Worm (Caenorhabditis elegans): ENCODE data around the gene srx-129.
A peak's percentile ranks its signal among the peaks of the same experiment; 100 is the strongest.

The srx-129 gene

DNA sequence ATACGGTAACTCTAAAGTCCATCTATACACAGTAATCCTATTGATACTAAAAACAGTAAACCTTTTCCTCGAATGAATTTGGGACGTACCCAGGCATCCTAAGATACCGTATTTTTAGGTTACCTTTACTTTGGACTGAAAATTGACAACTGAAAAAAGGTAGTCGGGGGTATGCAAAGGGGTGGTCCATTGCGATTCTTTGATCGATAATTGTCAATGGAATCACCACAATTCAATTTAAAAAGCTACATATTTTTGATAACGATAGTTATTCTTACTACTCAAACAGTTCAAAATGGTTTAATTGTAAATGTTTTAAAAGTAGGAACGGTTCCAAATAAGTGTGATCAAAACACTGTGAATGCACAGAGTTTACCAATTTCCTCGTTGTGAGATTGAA, at the start of gene srx-129:
srx-129 (plus strand) TSS at position 301 of the 400 bp plus-strand sequence.
- TF ChIP-seq unc-55 (GFP tag; optimal IDR thresholded peaks at IDR 0.05) (no peak), mbf-1 (tag; optimal IDR thresholded peaks at IDR 0.05) (no peak), elt-1 (tag; optimal IDR thresholded peaks at IDR 0.05) (no peak), sma-9 (GFP tag; optimal IDR thresholded peaks at IDR 0.05) (no peak), sma-9 (tag; optimal IDR thresholded peaks at IDR 0.05) (no peak), lin-13 (GFP tag; optimal IDR thresholded peaks at IDR 0.05) (no peak), mdl-1 (tag; optimal IDR thresholded peaks at IDR 0.05) (no peak), mab-5 (tag; optimal IDR thresholded peaks at IDR 0.05) (no peak), nhr-77 (tag; optimal IDR thresholded peaks at IDR 0.05) (no peak), nhr-129 (tag; optimal IDR thresholded peaks at IDR 0.05) (no peak), nhr-25 (tag; optimal IDR thresholded peaks at IDR 0.05) (no peak), nhr-21 (tag; optimal IDR thresholded peaks at IDR 0.05) (no peak), nhr-23 (tag; optimal IDR thresholded peaks at IDR 0.05) (no peak), ztf-4 (tag; optimal IDR thresholded peaks at IDR 0.05) (no peak), egl-27 (tag; optimal IDR thresholded peaks at IDR 0.05) (no peak), Y55F3AM.14 (GFP tag; optimal IDR thresholded peaks at IDR 0.05) (no peak), dmd-4 (tag; optimal IDR thresholded peaks at IDR 0.05) (no peak)

DNA sequence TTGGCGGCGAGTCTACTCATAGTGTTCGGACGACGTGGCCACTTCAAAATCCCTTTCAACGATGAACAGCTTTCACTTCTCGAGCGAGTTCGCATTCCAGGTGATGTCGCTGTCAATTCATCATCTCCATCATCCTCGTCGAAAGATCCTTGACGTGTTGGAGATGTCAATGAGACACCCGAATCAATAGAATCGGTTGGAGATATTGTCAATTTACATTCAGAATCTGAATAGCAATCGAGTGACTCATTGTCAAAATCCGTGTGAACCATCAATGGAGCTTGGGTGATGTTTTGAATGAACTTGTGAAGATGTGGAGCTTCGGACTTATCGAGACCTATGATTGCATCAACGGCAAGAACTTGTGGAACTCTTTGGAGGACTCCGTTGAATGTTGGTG, 48.3 kb upstream of the srx-129 start:
- TF ChIP-seq egl-27 (tag; optimal IDR thresholded peaks at IDR 0.05) (no peak), ztf-1 (GFP tag; conservative IDR thresholded peaks at IDR 0.05) (no peak), ceh-16 (tag; optimal IDR thresholded peaks at IDR 0.05) (no peak), sma-9 (GFP tag; optimal IDR thresholded peaks at IDR 0.05) (no peak), sma-9 (tag; optimal IDR thresholded peaks at IDR 0.05) (no peak), dmd-4 (tag; optimal IDR thresholded peaks at IDR 0.05) (no peak), snpc-4 (tag; optimal IDR thresholded peaks at IDR 0.05) (no peak), nhr-12 (tag; optimal IDR thresholded peaks at IDR 0.05) (no peak)

DNA sequence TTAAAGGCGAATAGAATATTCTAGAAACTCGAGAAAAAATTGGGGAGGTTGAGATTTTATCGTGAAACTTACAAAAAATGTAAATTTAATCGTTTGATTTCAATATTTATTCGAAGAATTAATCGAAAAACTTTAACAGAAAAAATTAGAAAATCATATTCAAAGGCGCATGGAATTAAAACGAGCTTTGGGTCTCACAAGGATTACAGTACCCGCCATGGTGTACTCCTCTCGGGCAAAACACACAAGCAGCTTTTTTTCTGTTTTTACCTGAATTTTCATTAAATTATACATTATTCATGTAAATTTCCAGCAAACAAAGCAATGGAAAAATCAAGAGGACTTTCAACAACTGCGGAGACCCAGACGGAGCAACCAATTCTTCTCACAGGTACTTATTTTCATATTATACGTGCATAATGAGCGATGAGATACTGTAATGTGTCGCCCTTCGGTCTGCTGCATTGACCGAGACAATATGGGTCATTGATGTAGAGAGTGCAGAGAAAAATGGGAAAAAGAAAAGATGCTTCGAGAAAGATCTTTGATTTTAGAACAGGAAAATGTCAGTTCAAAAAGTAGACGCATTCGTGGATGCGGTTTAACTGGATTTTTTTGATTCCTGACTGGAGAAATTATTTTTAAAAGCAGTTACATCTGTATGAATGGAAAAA, 46.7 kb upstream of the srx-129 start, which contains the start of the genes F53C11.4 and F53C11.5:
F53C11.4 (minus strand) TSS at position 128 of the 674 bp plus-strand sequence.
F53C11.5 (plus strand) TSS at position 325 of the 674 bp plus-strand sequence.
- peak; percentile 71 for TF ChIP-seq C34F6.9 (tag; optimal IDR thresholded peaks at IDR 0.05)
- TF ChIP-seq sma-9 (GFP tag; optimal IDR thresholded peaks at IDR 0.05) = peak; percentile 94
- no peak for TF ChIP-seq sma-9 (tag; optimal IDR thresholded peaks at IDR 0.05)
- TF ChIP-seq ama-1 (optimal IDR thresholded peaks at IDR 0.05) = peak; percentile 32
- peak in 1 of 2 experiments; percentile 77 for TF ChIP-seq lsy-2 (tag; optimal IDR thresholded peaks at IDR 0.05)
- TF ChIP-seq nhr-12 (tag; optimal IDR thresholded peaks at IDR 0.05) = no peak
- no peak for TF ChIP-seq mbf-1 (tag; optimal IDR thresholded peaks at IDR 0.05)
- peak; percentile 59 for TF ChIP-seq fos-1 (tag; optimal IDR thresholded peaks at IDR 0.05)
- TF ChIP-seq sem-4 (tag; optimal IDR thresholded peaks at IDR 0.05) = no peak
- peak; percentile 13 for TF ChIP-seq nhr-129 (tag; optimal IDR thresholded peaks at IDR 0.05)
- no peak for TF ChIP-seq ztf-4 (tag; optimal IDR thresholded peaks at IDR 0.05)
- TF ChIP-seq dmd-4 (tag; optimal IDR thresholded peaks at IDR 0.05) = no peak
- no peak for TF ChIP-seq snpc-4 (tag; optimal IDR thresholded peaks at IDR 0.05)
- TF ChIP-seq gmeb-1 (tag; optimal IDR thresholded peaks at IDR 0.05) = peak; percentile 17
- peak; percentile 16 for TF ChIP-seq lin-13 (GFP tag; optimal IDR thresholded peaks at IDR 0.05)
- no peak for TF ChIP-seq skn-1 (tag; optimal IDR thresholded peaks at IDR 0.05)
- peak; percentile 26 for TF ChIP-seq F13H6.1 (tag; optimal IDR thresholded peaks at IDR 0.05)
- no peak for TF ChIP-seq ztf-11 (tag; optimal IDR thresholded peaks at IDR 0.05)
- no peak for TF ChIP-seq nhr-237 (tag; optimal IDR thresholded peaks at IDR 0.05)
- TF ChIP-seq sma-3 (GFP tag; optimal IDR thresholded peaks at IDR 0.05) = peak; percentile 94
- TF ChIP-seq egl-27 (tag; optimal IDR thresholded peaks at IDR 0.05) = peak; percentile 0
- TF ChIP-seq crh-2 (tag; optimal IDR thresholded peaks at IDR 0.05) = peak; percentile 49
- TF ChIP-seq nhr-11 (tag; optimal IDR thresholded peaks at IDR 0.05) = no peak
- no peak for TF ChIP-seq unc-55 (GFP tag; optimal IDR thresholded peaks at IDR 0.05)
- TF ChIP-seq nhr-6 (tag; optimal IDR thresholded peaks at IDR 0.05) = no peak

DNA sequence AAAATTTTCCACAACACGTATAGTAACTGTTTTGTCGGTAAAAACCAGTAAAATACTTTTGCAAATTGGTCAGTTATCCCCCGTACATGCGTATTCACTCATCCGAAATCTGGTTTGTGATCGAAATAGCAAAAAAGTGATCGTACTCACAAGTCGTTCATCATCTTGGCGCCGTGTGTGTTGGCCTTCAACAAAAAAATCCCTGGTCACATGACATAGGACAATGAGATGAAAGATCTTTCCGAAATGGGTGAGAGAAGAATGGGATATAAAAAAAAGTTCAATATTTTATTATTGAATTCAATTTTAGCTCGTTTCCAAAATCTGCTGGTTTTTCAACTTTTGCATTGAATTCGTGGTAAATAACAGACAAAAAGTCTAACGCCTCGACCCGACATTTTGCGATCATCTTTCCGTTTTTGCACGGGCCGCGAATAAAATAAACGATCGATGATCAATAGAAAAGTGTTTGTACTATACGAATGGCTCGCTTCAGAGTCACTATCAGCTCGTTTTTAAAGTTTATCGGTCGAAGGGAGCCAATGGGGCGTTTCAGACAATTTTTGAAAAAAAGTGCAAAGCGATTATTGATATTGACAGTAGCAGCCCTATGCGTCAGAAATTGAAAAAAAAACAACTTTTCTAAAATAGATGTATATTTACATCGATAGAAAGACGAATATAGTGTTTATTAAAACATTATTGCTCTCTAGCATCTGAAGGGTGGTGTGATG, 45.9 kb upstream of the srx-129 start:
- TF ChIP-seq ZK546.5 (tag; optimal IDR thresholded peaks at IDR 0.05) (no peak), ztf-1 (GFP tag; conservative IDR thresholded peaks at IDR 0.05) (no peak), F13H6.1 (tag; optimal IDR thresholded peaks at IDR 0.05) (peak; percentile 19), unc-55 (GFP tag; optimal IDR thresholded peaks at IDR 0.05) (no peak), egl-27 (tag; optimal IDR thresholded peaks at IDR 0.05) (no peak), elt-1 (tag; optimal IDR thresholded peaks at IDR 0.05) (no peak), nhr-23 (tag; optimal IDR thresholded peaks at IDR 0.05) (no peak), fos-1 (tag; optimal IDR thresholded peaks at IDR 0.05) (peak; percentile 9), mbf-1 (tag; optimal IDR thresholded peaks at IDR 0.05) (no peak), elt-3 (tag; optimal IDR thresholded peaks at IDR 0.05) (no peak), nhr-6 (tag; optimal IDR thresholded peaks at IDR 0.05) (no peak), ztf-4 (tag; optimal IDR thresholded peaks at IDR 0.05) (no peak), nhr-25 (tag; optimal IDR thresholded peaks at IDR 0.05) (peak; percentile 65), zag-1 (tag; optimal IDR thresholded peaks at IDR 0.05) (no peak), crh-2 (tag; optimal IDR thresholded peaks at IDR 0.05) (peak; percentile 10), sma-3 (GFP tag; optimal IDR thresholded peaks at IDR 0.05) (no peak), lsy-2 (tag; optimal IDR thresholded peaks at IDR 0.05) (no peak), nhr-12 (tag; optimal IDR thresholded peaks at IDR 0.05) (no peak), Y55F3AM.14 (GFP tag; optimal IDR thresholded peaks at IDR 0.05) (no peak), ztf-11 (tag; optimal IDR thresholded peaks at IDR 0.05) (no peak), lin-11 (tag; optimal IDR thresholded peaks at IDR 0.05) (no peak), ceh-16 (tag; optimal IDR thresholded peaks at IDR 0.05) (no peak), nhr-77 (tag; optimal IDR thresholded peaks at IDR 0.05) (no peak), alr-1 (tag; optimal IDR thresholded peaks at IDR 0.05) (no peak), sem-4 (tag; optimal IDR thresholded peaks at IDR 0.05) (peak; percentile 23), nhr-21 (tag; optimal IDR thresholded peaks at IDR 0.05) (peak; percentile 39), nhr-10 (tag; optimal IDR thresholded peaks at IDR 0.05) (no peak), sma-9 (GFP tag; optimal IDR thresholded peaks at IDR 0.05) (peak; percentile 67), sma-9 (tag; optimal IDR thresholded peaks at IDR 0.05) (no peak)
